Worm (Caenorhabditis elegans) whole organism, mixed stage, embryonic: ENCODE results near the gene srz-69.

Source experiments
- M03D4.4 ChIP-seq: sonication (generic microtip); optimal IDR thresholded peaks from 2 replicates; lab custom pipeline; 2017; ENCODE audit warnings: mild to moderate bottlenecking, missing genetic modification characterization, missing compliant biosample characterization
- bed-3 ChIP-seq: fragments of 200-800 bp; sonication (Bioruptor generic); optimal IDR thresholded peaks from 3 replicates; lab custom pipeline; 2018; ENCODE audit warnings: mild to moderate bottlenecking, missing genetic modification characterization, moderate library complexity, missing compliant biosample characterization
- blmp-1 ChIP-seq: fragments of 150-350 bp; optimal IDR thresholded peaks from 2 replicates; lab custom pipeline; 2014; ENCODE audit warnings: missing biosample characterization, missing genetic modification characterization
- ceh-39 ChIP-seq: fragments of 150-350 bp; optimal IDR thresholded peaks from 2 replicates; lab custom pipeline; 2014; ENCODE audit warnings: missing biosample characterization, missing genetic modification characterization
- ceh-43 ChIP-seq: fragments of 200-800 bp; sonication (Bioruptor generic); optimal IDR thresholded peaks from 2 replicates; lab custom pipeline; 2018; ENCODE audit warnings: mild to moderate bottlenecking, missing genetic modification characterization, moderate library complexity, missing compliant biosample characterization
- ceh-83 ChIP-seq: fragments of 200-800 bp; sonication (Bioruptor generic); optimal IDR thresholded peaks from 2 replicates; lab custom pipeline; 2018; ENCODE audit warnings: mild to moderate bottlenecking, missing genetic modification characterization, missing compliant biosample characterization
- ces-1 ChIP-seq: fragments of 150-350 bp; optimal IDR thresholded peaks from 2 replicates; lab custom pipeline; 2014; ENCODE audit warnings: missing biosample characterization, missing genetic modification reagents, missing genetic modification characterization
- cnd-1 ChIP-seq: fragments of 200-800 bp; sonication (Bioruptor generic); optimal IDR thresholded peaks from 2 replicates; lab custom pipeline; 2018; ENCODE audit warnings: mild to moderate bottlenecking, missing genetic modification characterization, missing compliant biosample characterization
- drap-1 ChIP-seq: fragments of 200-800 bp; sonication (Bioruptor generic); optimal IDR thresholded peaks from 3 replicates; lab custom pipeline; 2018; ENCODE audit warnings: mild to moderate bottlenecking, missing genetic modification characterization, missing compliant biosample characterization
- elt-1 ChIP-seq: sonication (generic microtip); optimal IDR thresholded peaks from 2 replicates; lab custom pipeline; 2017; ENCODE audit warnings: missing genetic modification characterization, mild to moderate bottlenecking, missing compliant biosample characterization, antibody characterized with exemption, moderate library complexity, borderline replicate concordance; ENCODE audit not compliant: insufficient read depth
- elt-3 ChIP-seq: fragments of 150-350 bp; optimal IDR thresholded peaks from 2 replicates; lab custom pipeline; 2014; ENCODE audit warnings: missing biosample characterization, missing genetic modification characterization
- flh-1 ChIP-seq: fragments of 200-800 bp; sonication (Bioruptor generic); optimal IDR thresholded peaks from 2 replicates; lab custom pipeline; 2018; ENCODE audit warnings: mild to moderate bottlenecking, missing genetic modification characterization, moderate library complexity, missing compliant biosample characterization
- ham-2 ChIP-seq: fragments of 200-800 bp; sonication (Bioruptor generic); optimal IDR thresholded peaks from 2 replicates; lab custom pipeline; 2018; ENCODE audit warnings: mild to moderate bottlenecking, missing genetic modification characterization, missing compliant biosample characterization
- hlh-1 ChIP-seq: fragments of 150-350 bp; optimal IDR thresholded peaks from 2 replicates; lab custom pipeline; 2014; ENCODE audit warnings: missing biosample characterization, missing genetic modification reagents, missing genetic modification characterization
- lin-13 ChIP-seq: fragments of 150-350 bp; optimal IDR thresholded peaks from 2 replicates; lab custom pipeline; 2014; ENCODE audit warnings: missing biosample characterization, missing genetic modification characterization
- lin-32 ChIP-seq: fragments of 200-800 bp; sonication (Bioruptor generic); optimal IDR thresholded peaks from 2 replicates; lab custom pipeline; 2018; ENCODE audit warnings: mild to moderate bottlenecking, missing genetic modification characterization, missing compliant biosample characterization
- lsy-2 ChIP-seq: fragments of 150-350 bp; optimal IDR thresholded peaks from 2 replicates; lab custom pipeline; 2014; ENCODE audit warnings: missing biosample characterization, missing genetic modification characterization
- mab-5 ChIP-seq: fragments of 150-350 bp; optimal IDR thresholded peaks from 2 replicates; lab custom pipeline; 2014; ENCODE audit warnings: missing biosample characterization, missing genetic modification characterization
- mep-1 ChIP-seq: fragments of 150-350 bp; optimal IDR thresholded peaks from 2 replicates; lab custom pipeline; 2017; ENCODE audit warnings: missing biosample characterization, missing genetic modification reagents, missing genetic modification characterization, inconsistent platforms
- mls-2 ChIP-seq: sonication (generic microtip); optimal IDR thresholded peaks from 2 replicates; lab custom pipeline; 2016; ENCODE audit warnings: mild to moderate bottlenecking, missing genetic modification characterization, moderate library complexity, missing compliant biosample characterization
- nhr-12 ChIP-seq: fragments of 150-350 bp; optimal IDR thresholded peaks from 2 replicates; lab custom pipeline; 2014; ENCODE audit warnings: missing biosample characterization, missing genetic modification characterization
- nhr-2 ChIP-seq: fragments of 150-350 bp; optimal IDR thresholded peaks from 2 replicates; lab custom pipeline; 2014; ENCODE audit warnings: missing biosample characterization, missing genetic modification characterization
- nhr-237 ChIP-seq: fragments of 150-350 bp; optimal IDR thresholded peaks from 2 replicates; lab custom pipeline; 2014; ENCODE audit warnings: missing biosample characterization, missing genetic modification characterization
- nhr-28 ChIP-seq: fragments of 150-350 bp; optimal IDR thresholded peaks from 2 replicates; lab custom pipeline; 2014; ENCODE audit warnings: missing biosample characterization, missing genetic modification characterization
- nhr-76 ChIP-seq: sonication (generic microtip); optimal IDR thresholded peaks from 2 replicates; lab custom pipeline; 2017; ENCODE audit warnings: missing biosample characterization, missing genetic modification characterization
- pha-4 ChIP-seq: fragments of 150-350 bp; optimal IDR thresholded peaks from 2 replicates; lab custom pipeline; 2018; ENCODE audit warnings: missing biosample characterization, missing genetic modification reagents, missing genetic modification characterization
- sem-2 ChIP-seq: fragments of 200-800 bp; sonication (Bioruptor generic); optimal IDR thresholded peaks from 2 replicates; lab custom pipeline; 2018; ENCODE audit warnings: mild to moderate bottlenecking, missing genetic modification characterization, missing compliant biosample characterization
- snpc-4 ChIP-seq: fragments of 150-350 bp; optimal IDR thresholded peaks from 2 replicates; lab custom pipeline; 2014; ENCODE audit warnings: missing biosample characterization, missing genetic modification characterization
- sptf-1 ChIP-seq: sonication (generic microtip); optimal IDR thresholded peaks from 2 replicates; lab custom pipeline; 2017; ENCODE audit warnings: mild to moderate bottlenecking, missing genetic modification characterization, moderate library complexity, missing compliant biosample characterization
- tbx-8 ChIP-seq: fragments of 200-800 bp; sonication (Bioruptor generic); optimal IDR thresholded peaks from 2 replicates; lab custom pipeline; 2018; ENCODE audit warnings: mild to moderate bottlenecking, missing genetic modification characterization, moderate library complexity, missing compliant biosample characterization
- unc-120 ChIP-seq: sonication (generic microtip); optimal IDR thresholded peaks from 2 replicates; lab custom pipeline; 2017; ENCODE audit warnings: missing genetic modification characterization, missing compliant biosample characterization; ENCODE audit not compliant: poor library complexity, severe bottlenecking
- unc-39 ChIP-seq: fragments of 150-350 bp; optimal IDR thresholded peaks from 2 replicates; lab custom pipeline; 2014; ENCODE audit warnings: missing biosample characterization, missing genetic modification characterization
- unc-62 ChIP-seq: fragments of 150-350 bp; optimal IDR thresholded peaks from 2 replicates; lab custom pipeline; 2014; ENCODE audit warnings: missing biosample characterization, missing genetic modification reagents, missing genetic modification characterization
- zip-8 ChIP-seq: fragments of 150-350 bp; optimal IDR thresholded peaks from 2 replicates; lab custom pipeline; 2014; ENCODE audit warnings: missing biosample characterization, missing genetic modification characterization
- ztf-11 ChIP-seq: fragments of 150-350 bp; optimal IDR thresholded peaks from 2 replicates; lab custom pipeline; 2014; ENCODE audit warnings: missing biosample characterization, missing genetic modification characterization

Gene srz-69

DNA sequence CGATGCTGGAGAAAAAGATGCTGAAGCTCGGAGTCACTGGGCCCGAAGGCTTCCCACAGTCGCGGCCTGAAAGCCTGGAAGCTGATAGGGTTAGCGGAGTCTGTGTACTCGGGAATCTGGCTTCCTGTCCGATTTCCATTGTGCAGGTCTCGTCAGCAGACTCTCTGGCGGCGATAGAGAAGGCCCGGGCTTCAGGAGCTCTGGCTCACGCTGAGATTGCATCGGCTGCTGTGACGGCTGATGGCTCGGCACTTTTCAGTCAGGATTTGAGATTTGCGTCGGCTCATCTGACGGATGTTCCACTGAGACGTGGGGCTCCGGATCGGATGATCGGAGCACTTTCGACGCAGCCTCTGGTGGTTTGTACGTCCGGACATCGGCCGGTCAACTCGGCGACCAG lies 46.4 kb upstream of the srz-69 start:
- TF ChIP-seq bed-3 (GFP tag; lab: Kevin White, UChicago) (no peak), snpc-4 (tag; lab: Kevin White, UChicago) (no peak), elt-3 (no peak), mls-2 (tag; lab: Kevin White, UChicago) (no peak), lsy-2 (tag; lab: Kevin White, UChicago) (no peak), lin-13 (no peak)

DNA sequence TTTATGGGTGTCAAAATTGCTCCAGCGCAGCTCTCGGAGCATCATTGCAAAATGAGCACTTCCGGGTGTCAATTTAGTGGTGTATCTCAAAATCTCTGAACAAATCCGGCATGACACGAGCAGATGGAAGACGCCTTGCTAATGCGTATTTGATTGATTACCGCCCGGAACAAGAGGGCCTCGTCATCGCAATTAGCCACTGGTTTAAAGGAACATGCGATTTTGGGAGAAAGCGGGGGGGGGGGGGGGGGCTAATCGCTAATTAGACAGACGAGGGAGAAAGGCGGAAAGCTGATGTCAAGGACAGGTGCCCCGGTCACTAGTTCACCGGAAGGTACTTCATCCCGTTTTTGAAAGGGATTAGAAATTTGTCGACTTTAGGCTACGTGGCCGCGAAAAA lies 44.7 kb upstream of the srz-69 start:
- TF ChIP-seq ces-1: peak; percentile 68
- peak; percentile 75 for TF ChIP-seq unc-62
- peak; percentile 48 for TF ChIP-seq sptf-1
- peak; percentile 67 for TF ChIP-seq cnd-1 (tag; lab: Kevin White, UChicago)
- no peak for TF ChIP-seq flh-1 (GFP tag; lab: Kevin White, UChicago)
- no peak for TF ChIP-seq mep-1 (tag; lab: Kevin White, UChicago)
- no peak for TF ChIP-seq unc-120 (tag; lab: Kevin White, UChicago)
- TF ChIP-seq ham-2: peak; percentile 84
- TF ChIP-seq nhr-237: no peak
- no peak for TF ChIP-seq ztf-11 (tag; lab: Kevin White, UChicago)
- no peak for TF ChIP-seq nhr-76 (tag; lab: Kevin White, UChicago)
- peak; percentile 60 for TF ChIP-seq lin-32 (GFP tag; lab: Kevin White, UChicago)
- no peak for TF ChIP-seq ceh-83 (GFP tag; lab: Kevin White, UChicago)
- TF ChIP-seq tbx-8 (GFP tag; lab: Kevin White, UChicago): peak; percentile 36
- no peak for TF ChIP-seq nhr-12 (tag; lab: Kevin White, UChicago)
- no peak for TF ChIP-seq mab-5 (tag; lab: Kevin White, UChicago)
- TF ChIP-seq pha-4 (tag; lab: Kevin White, UChicago): no peak
- no peak for TF ChIP-seq lin-13
- TF ChIP-seq elt-3: no peak
- TF ChIP-seq hlh-1: no peak
- TF ChIP-seq ceh-39 (tag; lab: Kevin White, UChicago): no peak
- TF ChIP-seq elt-1 (tag; lab: Kevin White, UChicago): no peak
- peak; percentile 29 for TF ChIP-seq M03D4.4 (tag; lab: Kevin White, UChicago)
- TF ChIP-seq mls-2 (tag; lab: Kevin White, UChicago): peak; percentile 84
- TF ChIP-seq drap-1 (GFP tag; lab: Kevin White, UChicago): peak; percentile 43
- no peak for TF ChIP-seq lsy-2 (tag; lab: Kevin White, UChicago)
- no peak for TF ChIP-seq zip-8 (tag; lab: Kevin White, UChicago)
- no peak for TF ChIP-seq snpc-4 (tag; lab: Kevin White, UChicago)
- TF ChIP-seq ceh-43: peak; percentile 77
- peak; percentile 29 for TF ChIP-seq nhr-2

DNA sequence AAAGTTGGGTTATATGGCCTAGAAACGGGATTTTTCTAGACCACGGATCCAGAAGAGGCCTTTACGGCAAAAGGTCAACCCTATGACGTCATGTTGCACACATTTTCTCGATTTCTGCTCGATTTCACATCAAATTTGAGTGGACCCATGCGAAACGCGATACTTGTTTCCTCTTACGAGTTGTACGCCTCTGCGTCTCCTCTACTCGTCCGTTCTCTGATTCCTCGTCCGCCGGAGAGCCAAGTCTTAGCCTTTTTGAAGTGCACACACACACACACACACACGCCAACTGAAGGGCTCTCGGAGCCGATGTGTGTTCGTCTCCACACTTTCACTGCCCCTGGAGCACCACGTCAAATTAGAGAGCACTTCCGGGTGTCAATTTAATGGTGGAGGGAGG lies 43.9 kb upstream of the srz-69 start:
- TF ChIP-seq sem-2 (GFP tag; lab: Kevin White, UChicago) (peak; percentile 7), pha-4 (tag; lab: Kevin White, UChicago) (peak; percentile 11), bed-3 (GFP tag; lab: Kevin White, UChicago) (no peak), cnd-1 (tag; lab: Kevin White, UChicago) (peak; percentile 19), ztf-11 (tag; lab: Kevin White, UChicago) (peak; percentile 47), unc-39 (peak; percentile 11), zip-8 (tag; lab: Kevin White, UChicago) (peak; percentile 18), ces-1 (peak; percentile 10), nhr-237 (no peak)

DNA sequence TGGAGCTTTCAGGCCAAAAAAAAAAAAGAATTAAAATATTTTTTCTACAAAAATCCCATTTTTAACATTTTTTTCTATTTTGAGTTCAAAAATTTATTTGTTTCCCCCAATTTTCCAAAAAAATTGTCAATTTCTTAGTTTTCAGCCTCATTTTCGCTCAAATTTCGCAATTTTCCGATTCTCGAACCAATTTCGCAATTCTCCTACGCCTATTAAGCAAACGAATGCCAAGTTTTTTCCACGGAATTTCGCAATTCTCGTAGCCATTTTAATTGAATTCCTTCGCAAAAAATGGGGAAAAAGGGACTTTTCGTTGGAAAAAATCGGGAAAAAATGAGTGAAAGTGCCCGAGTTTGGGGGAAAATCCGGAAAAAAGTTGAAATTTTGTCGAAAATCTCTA lies 43.4 kb upstream of the srz-69 start:
- no peak for TF ChIP-seq lsy-2 (tag; lab: Kevin White, UChicago)
- TF ChIP-seq elt-3: no peak
- TF ChIP-seq lin-32 (GFP tag; lab: Kevin White, UChicago): no peak
- no peak for TF ChIP-seq nhr-28 (tag; lab: Kevin White, UChicago)
- no peak for TF ChIP-seq ham-2
- no peak for TF ChIP-seq blmp-1 (tag; lab: Kevin White, UChicago)
- TF ChIP-seq sem-2 (GFP tag; lab: Kevin White, UChicago): no peak
- no peak for TF ChIP-seq cnd-1 (tag; lab: Kevin White, UChicago)
- no peak for TF ChIP-seq M03D4.4 (tag; lab: Kevin White, UChicago)
- no peak for TF ChIP-seq elt-1 (tag; lab: Kevin White, UChicago)
- TF ChIP-seq bed-3 (GFP tag; lab: Kevin White, UChicago): no peak
- no peak for TF ChIP-seq sptf-1
- TF ChIP-seq unc-120 (tag; lab: Kevin White, UChicago): no peak
- TF ChIP-seq tbx-8 (GFP tag; lab: Kevin White, UChicago): no peak
- TF ChIP-seq, all 35 proteins: peak for 0
